Worm (Caenorhabditis elegans) whole organism, early embryonic: ENCODE measurements around the gene rpb-9.

ENCODE experiments used
- B0310.2 ChIP-seq: sonication (generic microtip); optimal IDR thresholded peaks from 2 replicates; lab custom pipeline; 2016; ENCODE audit warnings: mild to moderate bottlenecking, missing genetic modification characterization, missing compliant biosample characterization
- F13C5.2 ChIP-seq: sonication (generic microtip); optimal IDR thresholded peaks from 2 replicates; lab custom pipeline; 2017; ENCODE audit warnings: mild to moderate bottlenecking, missing genetic modification characterization, inconsistent platforms, missing compliant biosample characterization
- aly-1 ChIP-seq: sonication (generic microtip); optimal IDR thresholded peaks from 2 replicates; lab custom pipeline; 2016; ENCODE audit warnings: missing genetic modification characterization, missing compliant biosample characterization
- ama-1 ChIP-seq: fragments of 150-350 bp; optimal IDR thresholded peaks from 2 replicates; lab custom pipeline; 2014
- ceh-13 ChIP-seq: fragments of 200-800 bp; sonication (Bioruptor generic); optimal IDR thresholded peaks from 2 replicates; lab custom pipeline; 2018; ENCODE audit warnings: mild to moderate bottlenecking, missing genetic modification characterization, missing compliant biosample characterization
- ceh-36 ChIP-seq: sonication (generic microtip); optimal IDR thresholded peaks from 2 replicates; lab custom pipeline; 2016; ENCODE audit warnings: missing genetic modification characterization, inconsistent platforms, missing compliant biosample characterization
- ets-7 ChIP-seq: sonication (generic microtip); optimal IDR thresholded peaks from 2 replicates; lab custom pipeline; 2016; ENCODE audit warnings: missing genotype, missing genetic modification characterization, missing compliant biosample characterization
- flt-1 ChIP-seq: fragments of 200-800 bp; sonication (Bioruptor generic); IDR thresholded peaks from 2 replicates; pipeline ENCODE4 v1.3.6; 2022; ENCODE audit warnings: missing genetic modification characterization, missing compliant biosample characterization
- hmbx-1 ChIP-seq: sonication (generic microtip); optimal IDR thresholded peaks from 2 replicates; lab custom pipeline; 2016; ENCODE audit warnings: mild to moderate bottlenecking, missing genetic modification characterization, missing compliant biosample characterization
- hmg-4 ChIP-seq: fragments of 200-800 bp; sonication (Bioruptor generic); optimal IDR thresholded peaks from 2 replicates; lab custom pipeline; 2018; ENCODE audit warnings: mild to moderate bottlenecking, missing genetic modification characterization, missing compliant biosample characterization
- hnd-1 ChIP-seq: sonication (generic microtip); optimal IDR thresholded peaks from 2 replicates; lab custom pipeline; 2016; ENCODE audit warnings: missing genetic modification characterization, missing compliant biosample characterization
- pes-1 ChIP-seq: fragments of 200-800 bp; sonication (Bioruptor generic); IDR thresholded peaks from 2 replicates; pipeline ENCODE4 v1.3.6; 2022; ENCODE audit warnings: missing genetic modification reagents, missing genetic modification characterization, missing compliant biosample characterization
- scrt-1 ChIP-seq: fragments of 200-800 bp; sonication (Bioruptor generic); IDR thresholded peaks from 2 replicates; pipeline ENCODE4 v1.3.6; 2022; ENCODE audit warnings: missing genetic modification characterization, missing compliant biosample characterization
- sea-1 ChIP-seq: fragments of 200-800 bp; sonication (Bioruptor generic); conservative IDR thresholded peaks from 2 replicates; pipeline ENCODE4 v1.3.6; 2022; ENCODE audit warnings: missing genetic modification characterization, missing compliant biosample characterization
- tbx-11 ChIP-seq: fragments of 200-800 bp; sonication (Bioruptor generic); IDR thresholded peaks from 2 replicates; pipeline ENCODE4 v1.3.6; 2022; ENCODE audit warnings: missing genetic modification characterization, missing compliant biosample characterization
- tbx-37 ChIP-seq: fragments of 200-800 bp; sonication (Bioruptor generic); conservative IDR thresholded peaks from 2 replicates; pipeline ENCODE4 v1.3.6; 2022; ENCODE audit warnings: missing genetic modification reagents, missing genetic modification characterization, missing compliant biosample characterization
- tra-4 ChIP-seq: sonication (generic microtip); optimal IDR thresholded peaks from 2 replicates; lab custom pipeline; 2017; ENCODE audit warnings: missing genetic modification characterization, missing compliant biosample characterization

The rpb-9 gene

DNA sequence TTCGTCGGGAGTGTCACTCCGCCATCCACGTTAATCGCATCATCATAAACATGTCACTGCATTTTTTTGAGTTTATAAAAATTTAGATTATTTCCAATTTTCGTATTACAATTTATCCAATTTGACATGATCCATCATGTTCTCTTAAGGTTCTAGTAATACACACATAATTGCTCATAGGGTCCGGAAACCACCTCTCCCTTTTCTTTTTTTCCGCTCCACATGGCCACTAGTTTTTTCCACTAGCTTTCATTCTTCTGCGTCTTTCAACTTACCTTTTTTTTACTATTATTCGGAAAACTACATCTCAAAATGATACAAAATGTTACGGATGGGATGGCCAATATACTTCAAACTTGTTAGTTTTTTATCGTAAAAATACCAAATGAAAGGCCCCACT, 26.3 kb downstream of the rpb-9 start, which contains the start of gene Y97E10AL.1:
Gene Y97E10AL.1 (plus strand): TSS at position 301 of the 400 bp plus-strand sequence.
- TF ChIP-seq hnd-1 (no peak), hmg-4 (GFP tag; lab: Kevin White, UChicago) (no peak), pes-1 (GFP tag; lab: Robert Waterston, UW) (no peak), ceh-13 (no peak), F13C5.2 (tag; lab: Kevin White, UChicago) (no peak), flt-1 (GFP tag; lab: Robert Waterston, UW) (no peak), tbx-11 (GFP tag; lab: Robert Waterston, UW) (no peak), hmbx-1 (tag; lab: Kevin White, UChicago) (no peak), ceh-36 (tag; lab: Kevin White, UChicago) (no peak), scrt-1 (no peak), tbx-37 (GFP tag; lab: Robert Waterston, UW) (no peak), aly-1 (tag; lab: Kevin White, UChicago) (no peak), ets-7 (tag; lab: Kevin White, UChicago) (no peak)

DNA sequence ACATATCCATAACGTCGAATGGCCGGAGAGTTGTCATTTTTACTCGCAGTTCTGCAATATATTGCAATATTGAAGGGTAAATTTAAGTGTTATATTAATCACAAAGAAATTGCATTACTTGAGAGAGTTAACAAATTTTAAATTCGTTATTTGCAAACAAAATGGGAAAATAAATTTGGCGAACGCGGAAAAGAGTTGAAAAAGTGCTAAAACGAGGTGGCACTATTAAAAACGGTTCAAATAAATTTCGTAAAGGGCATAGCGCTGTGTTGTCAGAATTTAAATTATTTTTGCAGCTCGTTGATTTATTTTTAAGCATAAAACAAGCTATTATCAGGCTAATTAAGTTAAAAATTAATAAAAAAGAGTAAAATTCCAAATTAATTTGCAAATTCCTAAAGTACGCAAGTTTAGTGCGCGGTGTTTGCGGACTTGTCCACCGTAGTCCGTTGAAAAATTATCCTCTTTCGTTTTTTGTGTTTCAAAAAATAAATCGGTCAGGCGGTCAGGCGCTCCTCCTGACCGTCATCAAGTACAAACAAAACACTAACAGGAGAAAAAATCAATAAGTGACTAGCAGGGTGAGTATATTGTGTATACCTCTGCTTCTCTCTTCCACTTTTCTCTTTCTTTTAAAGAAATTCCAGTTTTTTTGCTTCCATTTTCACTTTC, 28.6 kb downstream of the rpb-9 start, which contains the start of the genes natb-1 and abhd-12:
Gene natb-1 (minus strand): TSS at position 51 of the 672 bp plus-strand sequence.
Gene abhd-12 (plus strand): TSS at position 499 of the 672 bp plus-strand sequence.
- TF ChIP-seq F13C5.2 (tag; lab: Kevin White, UChicago) (no peak), flt-1 (GFP tag; lab: Robert Waterston, UW) (no peak), ama-1 (lab: Kevin White, UChicago) (no peak), pes-1 (GFP tag; lab: Robert Waterston, UW) (no peak), aly-1 (tag; lab: Kevin White, UChicago) (no peak), scrt-1 (no peak)

DNA sequence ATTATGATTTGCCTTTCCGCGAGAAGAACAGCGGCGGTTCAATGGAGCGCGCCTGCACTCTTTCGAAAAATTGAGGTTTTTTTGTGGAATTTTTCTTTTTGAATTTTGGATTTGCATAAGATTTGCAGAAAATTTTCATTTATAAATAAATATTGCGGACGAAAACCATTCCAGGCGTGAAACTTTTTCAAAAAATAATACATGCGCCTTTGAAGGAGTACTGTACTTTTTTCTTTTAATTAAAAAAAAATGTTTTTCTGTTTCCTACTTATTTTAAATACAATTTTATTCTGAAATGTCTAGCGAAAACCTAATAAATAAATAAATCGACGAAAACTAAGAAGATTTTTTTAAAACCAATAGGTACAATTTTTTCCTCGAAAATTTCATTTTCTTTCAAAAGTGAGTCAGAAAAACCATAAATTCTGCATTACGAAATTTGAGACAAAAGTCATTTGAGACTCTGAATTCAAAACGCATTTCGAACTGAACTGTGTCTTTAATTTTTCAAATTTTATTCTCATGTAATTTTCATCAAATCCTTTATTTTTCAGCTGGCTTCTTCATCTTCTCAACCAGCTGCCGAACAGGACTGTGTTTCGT, 31.1 kb downstream of the rpb-9 start, which contains the start of gene F26D11.1:
Gene F26D11.1 (plus strand): TSS at position 553 of the 603 bp plus-strand sequence.
- TF ChIP-seq sea-1 (no peak), scrt-1 (no peak), hnd-1 (no peak), hmg-4 (GFP tag; lab: Kevin White, UChicago) (no peak), aly-1 (tag; lab: Kevin White, UChicago) (no peak), F13C5.2 (tag; lab: Kevin White, UChicago) (no peak), ets-7 (tag; lab: Kevin White, UChicago) (no peak), tbx-37 (GFP tag; lab: Robert Waterston, UW) (no peak), ceh-36 (tag; lab: Kevin White, UChicago) (no peak), B0310.2 (no peak)

DNA sequence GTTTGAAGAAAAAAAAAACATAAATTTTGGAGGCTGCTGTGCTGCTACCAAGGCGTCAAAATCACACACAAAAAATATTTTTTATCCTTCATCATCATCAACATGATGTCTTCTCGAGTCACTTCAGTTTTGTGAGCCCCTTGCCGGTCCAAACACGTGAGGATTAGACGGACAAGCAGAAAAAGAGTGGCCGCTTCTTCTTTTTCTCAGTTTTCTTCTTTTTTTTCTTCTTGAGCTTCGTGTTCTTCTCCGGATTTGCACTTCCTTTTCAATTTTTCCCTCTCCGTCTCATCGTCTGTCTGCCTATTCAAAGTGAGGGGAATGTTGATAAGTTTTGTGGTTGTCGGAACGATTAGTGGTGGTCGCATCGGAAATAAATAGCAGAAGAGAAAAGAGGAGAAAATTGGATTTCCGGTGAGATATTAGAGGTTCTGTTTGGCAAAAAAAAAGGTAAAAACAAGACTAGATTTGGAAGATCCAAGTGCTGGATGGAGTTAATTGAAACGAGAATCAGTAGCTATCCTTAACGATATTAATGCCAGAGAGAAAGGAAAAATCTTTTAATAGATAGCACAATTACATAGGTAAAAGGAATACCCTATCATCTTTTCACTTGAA, 31.7 kb downstream of the rpb-9 start:
- TF ChIP-seq tbx-11 (GFP tag; lab: Robert Waterston, UW) (no peak), sea-1 (no peak), ama-1 (lab: Kevin White, UChicago) (no peak), flt-1 (GFP tag; lab: Robert Waterston, UW) (no peak), hmg-4 (GFP tag; lab: Kevin White, UChicago) (no peak)

DNA sequence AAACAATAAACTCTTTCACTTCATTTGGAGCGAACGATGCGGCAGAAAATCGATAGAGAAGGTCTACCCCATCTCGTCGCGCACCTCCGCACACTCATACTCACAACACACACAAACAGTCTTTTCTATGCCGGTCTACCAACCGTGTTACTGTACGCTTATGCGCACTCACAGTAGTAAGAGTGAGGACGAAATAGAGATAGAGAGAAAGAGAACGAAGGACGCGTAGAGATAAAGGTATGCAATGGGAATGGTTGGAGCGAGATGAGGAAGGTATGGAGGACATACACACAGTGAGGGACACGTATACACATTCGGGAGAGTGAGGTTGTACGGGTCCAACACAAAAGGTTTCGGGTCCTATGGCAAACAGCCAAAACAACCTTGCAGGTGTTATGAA, 33.3 kb downstream of the rpb-9 start:
- TF ChIP-seq pes-1 (GFP tag; lab: Robert Waterston, UW) (no peak), hnd-1 (no peak), ama-1 (lab: Kevin White, UChicago) (no peak), F13C5.2 (tag; lab: Kevin White, UChicago) (peak; percentile 38), scrt-1 (no peak), hmbx-1 (tag; lab: Kevin White, UChicago) (no peak), ceh-13 (no peak), tbx-37 (GFP tag; lab: Robert Waterston, UW) (no peak), tbx-11 (GFP tag; lab: Robert Waterston, UW) (no peak), sea-1 (peak; percentile 40; the same call in 1 of the 2 replicates), tra-4 (tag; lab: Kevin White, UChicago) (no peak), flt-1 (GFP tag; lab: Robert Waterston, UW) (no peak), B0310.2 (peak; percentile 74), hmg-4 (GFP tag; lab: Kevin White, UChicago) (peak; percentile 87), aly-1 (tag; lab: Kevin White, UChicago) (no peak), ets-7 (tag; lab: Kevin White, UChicago) (no peak), ceh-36 (tag; lab: Kevin White, UChicago) (peak; percentile 17)

DNA sequence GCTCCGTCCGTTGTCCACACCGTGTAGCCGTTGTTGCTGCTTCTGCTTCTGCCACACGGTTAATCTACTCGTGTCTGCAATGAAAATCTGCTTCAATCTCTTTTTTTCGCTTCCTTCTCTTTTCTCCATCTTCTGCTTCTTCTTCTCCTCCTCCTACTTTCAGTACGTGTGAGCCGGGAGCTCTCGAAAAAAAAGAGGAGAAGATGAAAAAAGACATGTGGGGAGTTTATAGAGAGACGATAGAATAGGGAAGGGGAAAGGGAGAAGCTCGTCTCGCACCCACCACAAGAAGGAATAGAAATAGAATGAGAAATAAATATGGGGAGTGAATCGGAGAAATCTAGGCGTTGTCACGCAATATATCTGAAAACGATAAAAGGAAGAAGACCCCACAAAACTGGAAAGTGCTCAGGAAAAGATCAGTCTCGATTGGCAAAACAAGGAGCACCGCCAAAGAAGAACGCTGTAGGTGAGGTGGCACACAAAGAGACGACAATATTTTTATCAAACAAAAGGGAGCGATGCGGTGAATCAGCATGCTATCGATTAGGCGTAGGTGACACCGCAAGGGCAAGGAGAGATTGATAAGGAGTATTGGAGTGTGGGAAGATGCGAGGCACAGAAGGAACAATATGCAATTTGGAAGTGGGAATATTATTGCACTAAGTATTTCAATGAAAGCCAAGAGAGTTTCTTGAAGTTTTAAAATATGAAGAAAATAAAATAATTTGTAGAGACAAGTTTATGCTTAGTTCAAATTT, 34.3 kb downstream of the rpb-9 start, which contains the start of gene let-413:
Gene let-413 (minus strand): TSS at position 76 of the 761 bp plus-strand sequence.
- TF ChIP-seq aly-1 (tag; lab: Kevin White, UChicago): peak; percentile 21
- TF ChIP-seq ceh-13: no peak

DNA sequence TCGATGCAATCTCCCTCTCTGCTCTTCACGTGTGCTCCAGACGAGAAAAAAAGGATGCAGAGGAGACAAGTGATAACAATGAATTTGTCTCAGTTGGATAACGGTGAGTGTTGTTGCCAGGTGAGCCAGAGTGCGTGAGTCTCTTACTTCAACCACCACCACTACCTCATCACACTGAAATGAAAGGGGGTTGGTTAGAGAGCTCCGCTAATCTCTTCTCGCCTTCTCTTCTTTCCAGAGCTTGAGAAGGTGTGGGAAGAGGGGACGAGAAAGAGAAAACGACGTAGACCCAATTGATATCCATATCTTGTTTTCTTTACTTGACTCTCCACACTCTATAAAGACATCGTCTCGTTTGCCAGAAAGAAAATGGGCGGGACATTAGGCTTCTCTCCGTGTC, 40.8 kb downstream of the rpb-9 start:
- no peak for TF ChIP-seq sea-1
- TF ChIP-seq hmbx-1 (tag; lab: Kevin White, UChicago): no peak
- no peak for TF ChIP-seq B0310.2
- TF ChIP-seq aly-1 (tag; lab: Kevin White, UChicago): no peak
- TF ChIP-seq ceh-36 (tag; lab: Kevin White, UChicago): no peak
- no peak for TF ChIP-seq tra-4 (tag; lab: Kevin White, UChicago)
- no peak for TF ChIP-seq flt-1 (GFP tag; lab: Robert Waterston, UW)
- TF ChIP-seq F13C5.2 (tag; lab: Kevin White, UChicago): no peak
- no peak for TF ChIP-seq pes-1 (GFP tag; lab: Robert Waterston, UW)
- no peak for TF ChIP-seq scrt-1
- no peak for TF ChIP-seq tbx-11 (GFP tag; lab: Robert Waterston, UW)
- no peak for TF ChIP-seq ets-7 (tag; lab: Kevin White, UChicago)
- TF ChIP-seq hnd-1: no peak
- no peak for TF ChIP-seq hmg-4 (GFP tag; lab: Kevin White, UChicago)
- no peak for TF ChIP-seq tbx-37 (GFP tag; lab: Robert Waterston, UW)
- no peak for TF ChIP-seq ama-1 (lab: Kevin White, UChicago)
- TF ChIP-seq ceh-13: no peak
